Comparison of ENCODE assay signal across 2 fruit fly cellular contexts in the genomic region with DNA sequence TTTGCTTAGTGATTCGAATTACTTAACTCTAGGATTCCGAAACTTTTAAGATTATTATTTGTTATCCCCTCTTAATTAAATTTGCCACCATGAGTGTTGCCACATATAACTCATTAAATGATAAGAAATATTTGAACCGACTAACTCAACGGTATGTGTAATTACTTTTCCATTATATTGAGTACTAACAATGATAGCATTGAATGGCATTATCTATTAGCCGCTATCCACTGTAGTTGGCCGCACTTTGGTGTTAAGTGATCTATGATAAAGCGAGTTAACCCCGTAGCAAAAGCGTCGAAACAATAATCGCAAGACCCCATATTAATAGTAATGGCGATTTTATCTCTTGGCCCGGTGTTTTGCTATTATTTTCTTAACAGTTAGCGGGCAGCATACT.
A peak's percentile ranks its signal among the peaks of the same experiment; 100 is the strongest.
TF ChIP-seq lines count a peak whose summit lies in the region.

No protein-coding gene starts in this region.

- TF ChIP-seq CTCF in whole organism, embryonic (GFP tag; optimal IDR thresholded peaks at IDR 0.05; lab: Kevin White, UChicago): no peak

TF ChIP-seq in whole organism, adult, 20 proteins besides CTCF, POLR2A, EP300 and RAD21:
- TF ChIP-seq Mnt (GFP tag; optimal IDR thresholded peaks at IDR 0.05; lab: Kevin White, UChicago) (no peak), kay (GFP tag; lab: Kevin White, UChicago; ENCODE audit: borderline replicate concordance) (peak; percentile 57), CG11617 (GFP tag; optimal IDR thresholded peaks at IDR 0.05; lab: Kevin White, UChicago) (no peak)

TF ChIP-seq in whole organism, embryonic, 481 proteins besides CTCF, POLR2A, EP300 and RAD21:
- no peak for TF ChIP-seq PHDP (tag; optimal IDR thresholded peaks at IDR 0.05; lab: Kevin White, UChicago)
- peak; percentile 92 for TF ChIP-seq exex (tag; optimal IDR thresholded peaks at IDR 0.05; lab: Kevin White, UChicago)
- TF ChIP-seq Dad (GFP tag; optimal IDR thresholded peaks at IDR 0.05; lab: Kevin White, UChicago): no peak
- no peak for TF ChIP-seq ems (GFP tag; optimal IDR thresholded peaks at IDR 0.05; lab: Kevin White, UChicago)
- no peak for TF ChIP-seq bsh (GFP tag; optimal IDR thresholded peaks at IDR 0.05; lab: Kevin White, UChicago)
- no peak for TF ChIP-seq CG15269 (tag; optimal IDR thresholded peaks at IDR 0.05; lab: Kevin White, UChicago)
- no peak for TF ChIP-seq CG12236 (GFP tag; optimal IDR thresholded peaks at IDR 0.05; lab: Kevin White, UChicago)
- no peak for TF ChIP-seq CG7357 (GFP tag; IDR thresholded peaks at IDR 0.05; lab: Robert Waterston, UW)
- TF ChIP-seq CG6254 (GFP tag; optimal IDR thresholded peaks at IDR 0.05; lab: Kevin White, UChicago): no peak
- TF ChIP-seq gem (tag; optimal IDR thresholded peaks at IDR 0.05; lab: Kevin White, UChicago): no peak
- no peak for TF ChIP-seq tio (GFP tag; optimal IDR thresholded peaks at IDR 0.05; lab: Kevin White, UChicago)
- TF ChIP-seq mirr (GFP tag; optimal IDR thresholded peaks at IDR 0.05; lab: Kevin White, UChicago): peak; percentile 85
TF ChIP-seq in whole organism, embryonic: peak in this region for 2.
